Worm (Caenorhabditis elegans) whole organism, early embryonic: ENCODE data around the gene npr-26.

Source experiments
- B0310.2 ChIP-seq: sonication (generic microtip); optimal IDR thresholded peaks from 2 replicates; lab custom pipeline; 2016; ENCODE audit warnings: mild to moderate bottlenecking, missing genetic modification characterization, missing compliant biosample characterization
- ama-1 ChIP-seq: fragments of 150-350 bp; optimal IDR thresholded peaks from 2 replicates; lab custom pipeline; 2014
- ceh-13 ChIP-seq: fragments of 200-800 bp; sonication (Bioruptor generic); optimal IDR thresholded peaks from 2 replicates; lab custom pipeline; 2018; ENCODE audit warnings: mild to moderate bottlenecking, missing genetic modification characterization, missing compliant biosample characterization
- flt-1 ChIP-seq: fragments of 200-800 bp; sonication (Bioruptor generic); IDR thresholded peaks from 2 replicates; pipeline ENCODE4 v1.3.6; 2022; ENCODE audit warnings: missing genetic modification characterization, missing compliant biosample characterization
- hnd-1 ChIP-seq: sonication (generic microtip); optimal IDR thresholded peaks from 2 replicates; lab custom pipeline; 2016; ENCODE audit warnings: missing genetic modification characterization, missing compliant biosample characterization
- pes-1 ChIP-seq: fragments of 200-800 bp; sonication (Bioruptor generic); IDR thresholded peaks from 2 replicates; pipeline ENCODE4 v1.3.6; 2022; ENCODE audit warnings: missing genetic modification reagents, missing genetic modification characterization, missing compliant biosample characterization
- sea-1 ChIP-seq: fragments of 200-800 bp; sonication (Bioruptor generic); conservative IDR thresholded peaks from 2 replicates; pipeline ENCODE4 v1.3.6; 2022; ENCODE audit warnings: missing genetic modification characterization, missing compliant biosample characterization

DNA sequence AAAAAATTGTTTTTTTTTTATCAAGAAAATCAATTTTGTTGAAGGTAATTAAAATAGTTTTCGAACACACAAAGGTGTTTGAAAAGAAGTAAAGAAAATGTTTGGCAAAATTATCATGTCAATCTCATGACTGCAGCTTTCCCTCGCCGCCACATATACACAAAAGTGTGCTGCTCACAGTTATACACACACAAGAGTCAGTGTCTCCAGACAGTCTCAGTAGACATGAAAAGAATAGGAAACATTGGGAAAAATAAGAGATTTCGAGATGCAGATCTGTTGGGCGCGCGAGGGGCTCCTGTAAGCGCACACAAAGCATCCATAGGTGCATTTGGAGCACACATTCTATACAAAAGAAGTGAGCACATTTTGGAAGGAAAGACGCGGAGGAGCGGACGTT lies 30.7 kb upstream of the npr-26 start:
- TF ChIP-seq flt-1 (no peak), B0310.2 (no peak), sea-1 (GFP tag; lab: Robert Waterston, UW) (no peak), ama-1 (lab: Kevin White, UChicago) (no peak), hnd-1 (tag; lab: Kevin White, UChicago) (no peak), pes-1 (GFP tag; lab: Robert Waterston, UW) (no peak), ceh-13 (GFP tag; lab: Kevin White, UChicago) (no peak)
